Worm (Caenorhabditis elegans): ENCODE data around the gene F46B3.1.
"Not testable (repeated sequence)": the region's sequence is repeated elsewhere in the genome, so short reads cannot be mapped to it uniquely, and the experiment has no call there.

ce11 chrV:20568995-20569394, 28.0 kb downstream of the F46B3.1 start, which contains the start of gene F26F2.4:
- not testable (repeated sequence) for TF ChIP-seq ref-1 (GFP tag; conservative IDR thresholded peaks at IDR 0.05); flt-1 (GFP tag; IDR thresholded peaks at IDR 0.05); cog-1 (tag; optimal IDR thresholded peaks at IDR 0.05); klf-2 (GFP tag; conservative IDR thresholded peaks at IDR 0.05); tab-1 (GFP tag; IDR thresholded peaks at IDR 0.05); med-1 (GFP tag; optimal IDR thresholded peaks at IDR 0.05; ENCODE audit: insufficient read depth)
